Worm (Caenorhabditis elegans) whole organism, L4 larva: Measurements from ENCODE around the gene F58F9.9.
"Not testable (repeated sequence)": the region's sequence is repeated elsewhere in the genome, so short reads cannot be mapped to it uniquely, and the experiment has no call there.

ENCODE experiments used
- D1046.2 ChIP-seq: fragments of 200-800 bp; sonication (Bioruptor generic); IDR thresholded peaks from 2 replicates; pipeline ENCODE4 v1.3.6; 2022; ENCODE audit warnings: missing genetic modification characterization, missing compliant biosample characterization
- F44E2.7 ChIP-seq: fragments of 200-800 bp; sonication (Bioruptor generic); IDR thresholded peaks from 2 replicates; pipeline ENCODE4 v2.1.2; 2022; ENCODE audit warnings: missing genetic modification characterization, missing compliant biosample characterization
- T26A8.4 ChIP-seq: fragments of 200-800 bp; sonication (Bioruptor generic); IDR thresholded peaks from 2 replicates; pipeline ENCODE4 v1.3.6; 2022; ENCODE audit warnings: missing genetic modification characterization, missing compliant biosample characterization
- Y5F2A.4 ChIP-seq: fragments of 200-800 bp; sonication (Bioruptor generic); optimal IDR thresholded peaks from 2 replicates; lab custom pipeline; 2018; ENCODE audit warnings: mild to moderate bottlenecking, missing genetic modification characterization, missing compliant biosample characterization
- ZK337.2 ChIP-seq: fragments of 200-800 bp; sonication (Bioruptor generic); IDR thresholded peaks from 2 replicates; pipeline ENCODE4 v1.3.6; 2022; ENCODE audit warnings: missing genetic modification reagents, missing genetic modification characterization, missing compliant biosample characterization
- aha-1 ChIP-seq: fragments of 150-350 bp; peaks from one replicate; lab custom pipeline; 2014; ENCODE audit warnings: missing biosample characterization, missing genetic modification characterization
- ceh-32 ChIP-seq: sonication (generic microtip); optimal IDR thresholded peaks from 2 replicates; lab custom pipeline; 2016; ENCODE audit warnings: mild to moderate bottlenecking, missing genetic modification characterization, missing compliant biosample characterization; ENCODE audit not compliant: poor library complexity
- ceh-44 ChIP-seq: fragments of 200-800 bp; sonication (Bioruptor generic); IDR thresholded peaks from 2 replicates; pipeline ENCODE4 v1.3.6; 2022; ENCODE audit warnings: missing genetic modification reagents, missing genetic modification characterization, missing compliant biosample characterization
- ceh-82 ChIP-seq: sonication (generic microtip); optimal IDR thresholded peaks from 2 replicates; lab custom pipeline; 2017; ENCODE audit warnings: missing biosample characterization, missing genetic modification characterization
- ces-1 ChIP-seq: fragments of 150-350 bp; sonication (generic microtip); optimal IDR thresholded peaks from 4 replicates; lab custom pipeline; 2014; ENCODE audit warnings: missing biosample characterization, missing genetic modification reagents, missing genetic modification characterization
- cey-2 ChIP-seq: sonication (generic microtip); optimal IDR thresholded peaks from 3 replicates; lab custom pipeline; 2017; ENCODE audit warnings: missing genetic modification characterization, mild to moderate bottlenecking, missing compliant biosample characterization, antibody characterized with exemption, borderline replicate concordance; ENCODE audit not compliant: insufficient read depth
- ctbp-1 ChIP-seq: fragments of 200-800 bp; sonication (Bioruptor generic); IDR thresholded peaks from 2 replicates; pipeline ENCODE4 v1.3.6; 2022; ENCODE audit warnings: missing genetic modification reagents, missing genetic modification characterization, missing compliant biosample characterization
- daf-16 ChIP-seq, 3 experiments: sonication (generic microtip); optimal IDR thresholded peaks; 2 replicates each; lab custom pipeline; 2016 to 2017; ENCODE audit warnings: missing genetic modification characterization in 3 of 3, missing genetic modification reagents in 3 of 3, mild to moderate bottlenecking in 2 of 3, missing compliant biosample characterization in 2 of 3, missing biosample characterization in 1 of 3, moderate library complexity in 1 of 3
- daf-19 ChIP-seq: fragments of 200-800 bp; sonication (Bioruptor generic); conservative IDR thresholded peaks from 2 replicates; pipeline ENCODE4 v1.3.6; 2022; ENCODE audit warnings: missing genetic modification characterization, missing compliant biosample characterization
- dmd-6 ChIP-seq: fragments of 200-800 bp; sonication (Bioruptor generic); IDR thresholded peaks from 2 replicates; pipeline ENCODE4 v1.3.6; 2022; ENCODE audit warnings: missing genetic modification reagents, missing genetic modification characterization, missing compliant biosample characterization
- dve-1 ChIP-seq: sonication (generic microtip); optimal IDR thresholded peaks from 2 replicates; lab custom pipeline; 2017; ENCODE audit warnings: antibody characterized with exemption, mild to moderate bottlenecking, missing genetic modification characterization, missing compliant biosample characterization; ENCODE audit not compliant: insufficient read depth
- egl-43 ChIP-seq: fragments of 200-800 bp; sonication (Bioruptor generic); IDR thresholded peaks from 2 replicates; pipeline ENCODE4 v1.3.6; 2022; ENCODE audit warnings: missing genetic modification reagents, missing genetic modification characterization, missing compliant biosample characterization
- fkh-10 ChIP-seq: fragments of 150-350 bp; optimal IDR thresholded peaks from 2 replicates; lab custom pipeline; 2014; ENCODE audit warnings: missing biosample characterization, missing genetic modification reagents, missing genetic modification characterization
- fos-1 ChIP-seq: fragments of 150-350 bp; optimal IDR thresholded peaks from 2 replicates; lab custom pipeline; 2014; ENCODE audit warnings: missing biosample characterization, missing genetic modification characterization
- gei-8 ChIP-seq: fragments of 200-800 bp; sonication (Bioruptor generic); optimal IDR thresholded peaks from 2 replicates; lab custom pipeline; 2018; ENCODE audit warnings: mild to moderate bottlenecking, missing genetic modification characterization, missing compliant biosample characterization
- hlh-30 ChIP-seq: sonication (generic microtip); optimal IDR thresholded peaks from 2 replicates; lab custom pipeline; 2017; ENCODE audit warnings: antibody characterized with exemption, mild to moderate bottlenecking, missing genetic modification characterization, missing compliant biosample characterization; ENCODE audit not compliant: insufficient read depth
- hmg-1.1 ChIP-seq: fragments of 200-800 bp; sonication (Bioruptor generic); IDR thresholded peaks from 2 replicates; pipeline ENCODE4 v1.3.6; 2022; ENCODE audit warnings: missing genetic modification reagents, missing genetic modification characterization, missing compliant biosample characterization
- lin-1 ChIP-seq: fragments of 200-800 bp; sonication (Bioruptor generic); IDR thresholded peaks from 2 replicates; pipeline ENCODE4 v1.3.6; 2022; ENCODE audit warnings: missing genetic modification reagents, missing genetic modification characterization, missing compliant biosample characterization
- lin-15B ChIP-seq: fragments of 150-350 bp; sonication (generic microtip); optimal IDR thresholded peaks from 3 replicates; lab custom pipeline; 2014; ENCODE audit warnings: missing biosample characterization, missing genetic modification characterization
- lin-29 ChIP-seq: fragments of 200-800 bp; sonication (Bioruptor generic); IDR thresholded peaks from 2 replicates; pipeline ENCODE4 v1.3.6; 2022; ENCODE audit warnings: missing genetic modification reagents, missing genetic modification characterization, missing compliant biosample characterization
- mdt-29 ChIP-seq: fragments of 200-800 bp; sonication (Bioruptor generic); IDR thresholded peaks from 2 replicates; pipeline ENCODE4 v1.3.6; 2022; ENCODE audit warnings: missing genetic modification reagents, missing genetic modification characterization, missing compliant biosample characterization
- nhr-10 ChIP-seq: fragments of 150-350 bp; optimal IDR thresholded peaks from 2 replicates; lab custom pipeline; 2014; ENCODE audit warnings: missing biosample characterization, missing genetic modification characterization
- nhr-28 ChIP-seq: fragments of 150-350 bp; optimal IDR thresholded peaks from 2 replicates; lab custom pipeline; 2014; ENCODE audit warnings: missing biosample characterization, missing genetic modification characterization
- nhr-41 ChIP-seq: fragments of 200-800 bp; sonication (Bioruptor generic); IDR thresholded peaks from 2 replicates; pipeline ENCODE4 v1.3.6; 2022; ENCODE audit warnings: missing genetic modification reagents, missing genetic modification characterization, missing compliant biosample characterization
- nhr-6 ChIP-seq: fragments of 150-350 bp; optimal IDR thresholded peaks from 2 replicates; lab custom pipeline; 2014; ENCODE audit warnings: missing biosample characterization, missing genetic modification characterization
- nhr-76 ChIP-seq: fragments of 150-350 bp; optimal IDR thresholded peaks from 2 replicates; lab custom pipeline; 2014; ENCODE audit warnings: missing biosample characterization, missing genetic modification characterization
- pha-4 ChIP-seq, 2 experiments: fragments of 150-350 bp in 1 of 2; fragments of 200-800 bp in 1 of 2; sonication (Bioruptor generic) in 1 of 2; IDR thresholded peaks in 1 of 2; optimal IDR thresholded peaks in 1 of 2; 2 replicates each; pipeline versions ENCODE4 v1.3.6 to Lab custom; 2014 to 2022; ENCODE audit warnings: missing genetic modification characterization in 2 of 2, missing genetic modification reagents in 2 of 2, missing biosample characterization in 1 of 2, missing compliant biosample characterization in 1 of 2
- pqm-1 ChIP-seq: sonication (generic microtip); optimal IDR thresholded peaks from 2 replicates; lab custom pipeline; 2017; ENCODE audit warnings: missing biosample characterization, missing genetic modification characterization
- set-16 ChIP-seq: fragments of 200-800 bp; sonication (Bioruptor generic); IDR thresholded peaks from 2 replicates; pipeline ENCODE4 v1.3.6; 2022; ENCODE audit warnings: missing genetic modification reagents, missing genetic modification characterization, missing compliant biosample characterization
- skn-1 ChIP-seq: fragments of 150-350 bp; optimal IDR thresholded peaks from 2 replicates; lab custom pipeline; 2014; ENCODE audit warnings: missing biosample characterization, missing genetic modification characterization
- snpc-4 ChIP-seq: fragments of 150-350 bp; optimal IDR thresholded peaks from 2 replicates; lab custom pipeline; 2014; ENCODE audit warnings: missing biosample characterization, missing genetic modification characterization
- spr-1 ChIP-seq: sonication (generic microtip); optimal IDR thresholded peaks from 2 replicates; lab custom pipeline; 2016; ENCODE audit warnings: mild to moderate bottlenecking, missing genetic modification characterization, missing compliant biosample characterization
- unc-130 ChIP-seq: sonication (generic microtip); optimal IDR thresholded peaks from 2 replicates; lab custom pipeline; 2016; ENCODE audit warnings: missing genetic modification reagents, missing genetic modification characterization, missing compliant biosample characterization
- unc-62 ChIP-seq, 3 experiments: fragments of 150-350 bp in 1 of 3; sonication (generic microtip); optimal IDR thresholded peaks in 2 of 3; peaks in 1 of 3; 1 replicate in 1 of 3; 2 replicates in 2 of 3; lab custom pipeline; 2014 to 2017; ENCODE audit warnings: missing biosample characterization in 3 of 3, missing genetic modification characterization in 3 of 3, missing genetic modification reagents in 3 of 3, missing genotype in 1 of 3
- zag-1 ChIP-seq: fragments of 150-350 bp; optimal IDR thresholded peaks from 2 replicates; lab custom pipeline; 2014; ENCODE audit warnings: missing biosample characterization, missing genetic modification characterization
- zip-2 ChIP-seq: fragments of 150-350 bp; optimal IDR thresholded peaks from 2 replicates; lab custom pipeline; 2014; ENCODE audit warnings: missing biosample characterization, missing genetic modification characterization

Gene F58F9.9

DNA sequence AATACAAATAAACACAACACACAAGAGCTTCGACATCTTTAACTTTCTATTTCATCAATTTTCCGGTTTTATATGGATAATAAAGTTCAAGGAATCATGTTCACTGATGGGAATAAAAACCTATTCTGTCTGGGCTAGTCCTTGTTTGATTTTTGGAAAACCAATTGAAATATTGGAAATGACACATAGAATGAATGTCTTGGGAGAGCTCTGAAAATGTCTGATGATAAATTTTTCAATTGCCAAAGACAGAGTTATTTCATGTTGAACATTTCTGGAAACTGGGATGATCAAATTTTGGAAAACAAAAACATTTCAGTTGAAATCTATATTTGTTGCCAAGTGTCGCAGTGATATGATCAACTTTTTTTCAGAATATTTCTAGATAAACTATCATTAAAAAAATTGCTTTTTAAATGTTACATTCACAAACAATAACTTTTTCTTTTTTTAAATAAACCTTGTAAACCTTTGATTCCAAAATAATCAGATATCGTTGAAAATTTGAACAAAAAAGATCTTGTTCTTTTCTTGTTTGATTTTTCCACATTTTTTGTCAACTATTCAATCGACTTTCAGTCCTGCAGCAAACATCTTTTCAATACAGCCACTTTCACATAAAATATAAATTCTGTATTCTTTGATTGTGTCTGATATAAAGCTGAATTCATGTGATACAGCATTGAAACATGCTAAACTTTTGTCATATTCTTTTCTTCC, 2.4 kb upstream of the F58F9.9 start, which contains the start of the genes F58F9.6 and F58F9.8:
F58F9.6 (minus strand) TSS at position 101 of the 720 bp plus-strand sequence.
F58F9.8 (plus strand) TSS at position 670 of the 720 bp plus-strand sequence.
- no peak for TF ChIP-seq fkh-10
- no peak for TF ChIP-seq egl-43 (GFP tag; lab: Robert Waterston, UW)
- no peak for TF ChIP-seq lin-15B (tag; lab: Kevin White, UChicago)
- TF ChIP-seq, all 104 proteins: peak for 0

DNA sequence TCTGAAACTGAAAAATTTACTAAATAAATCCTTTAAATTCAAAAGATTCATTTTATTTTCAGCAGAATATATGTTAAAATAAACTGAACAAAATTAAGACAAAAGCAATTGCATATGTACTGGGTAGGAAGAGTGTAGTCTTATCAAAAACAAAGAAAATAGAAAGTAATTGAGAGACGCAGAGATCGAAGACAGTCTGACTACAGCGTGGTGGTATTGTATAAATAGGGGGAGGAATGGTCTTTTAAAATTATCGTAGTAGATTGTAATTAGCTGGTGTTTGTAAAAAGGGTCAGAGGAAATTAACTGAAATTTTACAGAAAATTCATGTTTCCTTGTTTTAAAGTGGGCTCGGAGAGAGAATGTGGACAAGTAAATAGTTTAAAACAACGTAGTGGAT, 8.4 kb downstream of the F58F9.9 start, which contains the start of gene acox-3:
acox-3 (minus strand) TSS at position 7 of the 400 bp plus-strand sequence.
- peak; percentile 66 for TF ChIP-seq nhr-28
- TF ChIP-seq Y5F2A.4 = no peak
- TF ChIP-seq pqm-1 (tag; lab: Kevin White, UChicago) = peak; percentile 53
- TF ChIP-seq fos-1 (tag; lab: Kevin White, UChicago) = no peak
- TF ChIP-seq dve-1 (tag; lab: Kevin White, UChicago) = peak; percentile 40
- TF ChIP-seq daf-16 (GFP tag; optimal IDR thresholded peaks at IDR 0.05; lab: Kevin White, UChicago) = no peak
- TF ChIP-seq daf-16 (tag; optimal IDR thresholded peaks at IDR 0.05; lab: Kevin White, UChicago) = peak; percentile 88
- TF ChIP-seq dmd-6 = 0 out of 2 replicates have a peak, but pooled peaks have one; percentile 13

DNA sequence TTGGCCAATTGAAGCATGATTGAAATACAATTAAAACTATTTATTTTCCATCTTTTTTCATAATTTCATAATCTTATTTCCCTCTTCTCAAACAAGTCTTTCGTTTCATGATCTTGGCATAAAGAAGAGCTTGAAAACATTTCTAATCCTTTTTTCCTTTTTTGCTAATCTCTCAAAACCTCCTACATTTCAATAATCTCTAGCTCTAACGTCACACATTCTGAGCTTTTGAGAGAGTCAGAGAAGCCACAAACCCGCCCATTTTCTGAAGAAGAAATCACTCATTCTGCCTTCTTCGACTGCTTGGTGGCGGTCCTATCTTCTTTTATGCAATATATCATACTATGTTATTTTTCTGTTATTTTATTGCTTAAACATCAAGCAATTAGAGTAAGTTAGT, 9.5 kb downstream of the F58F9.9 start, which contains the start of gene F58F9.1:
F58F9.1 (plus strand) TSS at position 251 of the 400 bp plus-strand sequence.
- no peak for TF ChIP-seq dve-1 (tag; lab: Kevin White, UChicago)
- TF ChIP-seq nhr-41 = no peak
- TF ChIP-seq unc-130 (GFP tag; lab: Kevin White, UChicago) = no peak
- TF ChIP-seq ctbp-1 = no peak
- TF ChIP-seq daf-19 (GFP tag; lab: Robert Waterston, UW) = no peak
- TF ChIP-seq aha-1 (tag; lab: Kevin White, UChicago) = peak; percentile 44
- TF ChIP-seq ceh-82 (tag; lab: Kevin White, UChicago) = no peak
- TF ChIP-seq cey-2 = no peak
- peak in 1 of 2 experiments; percentile 16 for TF ChIP-seq unc-62 (GFP tag; optimal IDR thresholded peaks at IDR 0.05 in 1 of 2; lab: Kevin White, UChicago)
- no peak for TF ChIP-seq unc-62 (tag; optimal IDR thresholded peaks at IDR 0.05; lab: Kevin White, UChicago)
- peak; percentile 6 for TF ChIP-seq hlh-30 (tag; lab: Kevin White, UChicago)
- no peak for TF ChIP-seq zip-2 (tag; lab: Kevin White, UChicago)
- TF ChIP-seq D1046.2 = no peak
- no peak for TF ChIP-seq spr-1 (tag; lab: Kevin White, UChicago)
- no peak for TF ChIP-seq ZK337.2 (GFP tag; lab: Robert Waterston, UW)

DNA sequence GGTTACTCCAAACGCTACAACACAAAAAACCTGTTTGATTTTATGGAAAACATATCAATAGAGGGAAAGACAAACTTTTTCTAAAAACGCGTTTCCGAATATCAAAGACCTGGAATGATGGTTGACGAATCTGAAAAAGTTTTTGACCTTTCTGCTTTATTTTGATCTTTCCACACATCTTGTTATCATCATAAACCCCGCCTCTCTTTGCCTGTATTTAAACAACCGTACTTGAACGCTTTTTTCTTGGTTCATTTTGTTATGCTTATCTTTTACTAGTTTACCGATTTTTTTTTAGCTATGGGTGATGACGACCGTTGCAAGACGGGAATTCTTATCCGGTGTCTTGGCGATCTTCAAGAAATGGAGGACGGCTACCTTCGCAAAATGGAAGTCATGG, 12.9 kb downstream of the F58F9.9 start, which contains the start of gene T13A10.2:
T13A10.2 (plus strand) TSS at position 301 of the 400 bp plus-strand sequence.
- TF ChIP-seq skn-1 (tag; lab: Kevin White, UChicago); T26A8.4; D1046.2: not testable (repeated sequence)

DNA sequence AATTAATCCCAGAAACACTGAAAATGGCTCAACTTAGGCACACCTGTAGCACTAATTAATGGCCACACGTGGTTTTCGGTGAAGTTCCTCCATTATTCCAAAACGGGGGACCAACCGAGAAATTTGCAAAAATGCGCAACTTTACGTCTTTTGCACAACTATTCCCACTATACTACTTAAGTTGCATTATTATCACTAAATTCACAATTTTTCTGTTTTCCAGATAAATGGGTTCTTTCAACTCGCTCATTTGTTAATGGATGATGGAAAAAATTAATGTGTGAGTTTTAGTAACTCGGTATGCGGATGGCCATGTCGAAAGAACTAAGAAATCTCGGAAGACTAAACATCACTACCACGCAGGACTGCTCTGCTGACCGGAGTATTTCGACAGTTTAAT, 14.5 kb downstream of the F58F9.9 start, which contains the start of gene T13A10.64:
T13A10.64 (plus strand) TSS at position 301 of the 400 bp plus-strand sequence.
- TF ChIP-seq ceh-32 = no peak
- no peak for TF ChIP-seq fkh-10
- TF ChIP-seq nhr-6 (tag; lab: Kevin White, UChicago) = no peak
- no peak for TF ChIP-seq zag-1
- TF ChIP-seq hmg-1.1 (GFP tag; lab: Robert Waterston, UW) = no peak
- TF ChIP-seq lin-1 (GFP tag; lab: Robert Waterston, UW) = no peak
- TF ChIP-seq lin-29 (GFP tag; lab: Robert Waterston, UW) = no peak
- TF ChIP-seq F44E2.7 (GFP tag; lab: Robert Waterston, UW) = no peak
- no peak for TF ChIP-seq pha-4 (GFP tag; IDR thresholded peaks at IDR 0.05; lab: Robert Waterston, UW)
- TF ChIP-seq pha-4 (tag; optimal IDR thresholded peaks at IDR 0.05; lab: Kevin White, UChicago) = no peak
- no peak for TF ChIP-seq set-16 (GFP tag; lab: Robert Waterston, UW)
- TF ChIP-seq gei-8 (GFP tag; lab: Kevin White, UChicago) = no peak
- no peak for TF ChIP-seq nhr-76
- no peak for TF ChIP-seq ces-1 (GFP tag; lab: Kevin White, UChicago)
- TF ChIP-seq ceh-44 (GFP tag; lab: Robert Waterston, UW) = no peak
- no peak for TF ChIP-seq nhr-10 (tag; lab: Kevin White, UChicago)
- TF ChIP-seq mdt-29 = no peak
- TF ChIP-seq unc-130 (GFP tag; lab: Kevin White, UChicago) = no peak
- no peak for TF ChIP-seq snpc-4 (tag; lab: Kevin White, UChicago)
